Fruit fly (Drosophila melanogaster) whole organism, embryonic: ENCODE data around the gene Cyp4d20.

Experiments used
- C15 ChIP-seq: fragments of 200-800 bp; sonication (Bioruptor generic); IDR thresholded peaks from 3 replicates; pipeline ENCODE4 v1.3.6; 2022; ENCODE audit warnings: missing biosample characterization, missing genetic modification characterization
- CG12236 ChIP-seq: fragments of 200-800 bp; sonication (Bioruptor generic); optimal IDR thresholded peaks from 2 replicates; lab custom pipeline; 2016; ENCODE audit warnings: missing biosample characterization, missing genetic modification characterization
- Dip3 ChIP-seq: fragments of 200-800 bp; sonication (Bioruptor generic); optimal IDR thresholded peaks from 3 replicates; lab custom pipeline; 2016; ENCODE audit warnings: missing biosample characterization, missing genetic modification characterization
- Neu2 ChIP-seq: fragments of 200-800 bp; sonication (Bioruptor generic); optimal IDR thresholded peaks from 3 replicates; lab custom pipeline; 2016; ENCODE audit warnings: missing biosample characterization, missing genetic modification characterization, borderline replicate concordance
- Optix ChIP-seq: fragments of 200-800 bp; sonication (Bioruptor generic); IDR thresholded peaks from 3 replicates; pipeline ENCODE4 v1.3.6; 2022; ENCODE audit warnings: missing biosample characterization, missing genetic modification characterization
- Rfx ChIP-seq: fragments of 200-800 bp; sonication (Bioruptor generic); IDR thresholded peaks from 2 replicates; pipeline ENCODE4 v1.3.6; 2022; ENCODE audit warnings: missing biosample characterization, missing genetic modification characterization
- TFAM ChIP-seq: fragments of 200-800 bp; sonication (Bioruptor generic); optimal IDR thresholded peaks from 2 replicates; lab custom pipeline; 2017; ENCODE audit warnings: missing biosample characterization, missing genetic modification characterization, inconsistent platforms
- YL-1 ChIP-seq: fragments of 200-800 bp; sonication (Bioruptor generic); optimal IDR thresholded peaks from 3 replicates; lab custom pipeline; 2017; ENCODE audit warnings: missing biosample characterization, mild to moderate bottlenecking, missing genetic modification characterization
- az2 ChIP-seq: fragments of 200-800 bp; sonication (Bioruptor generic); optimal IDR thresholded peaks from 3 replicates; lab custom pipeline; 2016; ENCODE audit warnings: missing biosample characterization, missing genetic modification characterization
- bsh ChIP-seq, 2 experiments: fragments of 200-800 bp; sonication (Bioruptor generic); optimal IDR thresholded peaks; 2 replicates each; lab custom pipeline; 2017 to 2018; ENCODE audit warnings: mild to moderate bottlenecking in 2 of 2, missing biosample characterization in 2 of 2, missing genetic modification characterization in 2 of 2, moderate library complexity in 1 of 2
- shn ChIP-seq: fragments of 200-800 bp; sonication (Bioruptor generic); optimal IDR thresholded peaks from 3 replicates; lab custom pipeline; 2016; ENCODE audit warnings: missing biosample characterization, missing genetic modification characterization

dm6 chr3L:2472302-2473016 is 5.8 kb downstream of the Cyp4d20 start:
- TF ChIP-seq Optix (GFP tag; lab: Robert Waterston, UW) = no peak
- peak; percentile 1 to 51 for TF ChIP-seq bsh (GFP tag; optimal IDR thresholded peaks at IDR 0.05; lab: Kevin White, UChicago)
- no peak for TF ChIP-seq Neu2 (GFP tag; lab: Kevin White, UChicago)
- TF ChIP-seq Rfx = peak; percentile 45
- TF ChIP-seq CG12236 (GFP tag; lab: Kevin White, UChicago) = no peak
- no peak for TF ChIP-seq TFAM (GFP tag; lab: Kevin White, UChicago)
- TF ChIP-seq C15 = no peak
- TF ChIP-seq Dip3 (GFP tag; lab: Kevin White, UChicago) = no peak
- TF ChIP-seq YL-1 = no peak
- peak; percentile 4 for TF ChIP-seq az2 (GFP tag; lab: Kevin White, UChicago)
- no peak for TF ChIP-seq shn
